Worm (Caenorhabditis elegans) whole organism, L4 larva: ENCODE measurements around the gene K02E11.6.
"Not testable (repeated sequence)": the region's sequence is repeated elsewhere in the genome, so short reads cannot be mapped to it uniquely, and the experiment has no call there.

Experiments
- F10B5.3 ChIP-seq: sonication (generic microtip); optimal IDR thresholded peaks from 2 replicates; lab custom pipeline; 2016; ENCODE audit warnings: mild to moderate bottlenecking, missing genetic modification characterization, missing compliant biosample characterization
- F44E2.7 ChIP-seq: fragments of 200-800 bp; sonication (Bioruptor generic); IDR thresholded peaks from 2 replicates; pipeline ENCODE4 v2.1.2; 2022; ENCODE audit warnings: missing genetic modification characterization, missing compliant biosample characterization
- T20F7.1 ChIP-seq: fragments of 200-800 bp; sonication (Bioruptor generic); optimal IDR thresholded peaks from 2 replicates; lab custom pipeline; 2018; ENCODE audit warnings: mild to moderate bottlenecking, missing genetic modification characterization, missing compliant biosample characterization
- Y105C5A.15 ChIP-seq: fragments of 200-800 bp; sonication (Bioruptor generic); IDR thresholded peaks from 2 replicates; pipeline ENCODE4 v1.3.6; 2022; ENCODE audit warnings: missing genetic modification characterization, missing compliant biosample characterization
- aha-1 ChIP-seq: fragments of 150-350 bp; peaks from one replicate; lab custom pipeline; 2014; ENCODE audit warnings: missing biosample characterization, missing genetic modification characterization
- arid-1 ChIP-seq: fragments of 200-800 bp; sonication (Bioruptor generic); conservative IDR thresholded peaks from 2 replicates; pipeline ENCODE4 v1.3.6; 2022; ENCODE audit warnings: missing genetic modification reagents, missing genetic modification characterization, missing compliant biosample characterization
- ceh-20 ChIP-seq: fragments of 200-800 bp; sonication (Bioruptor generic); IDR thresholded peaks from 2 replicates; pipeline ENCODE4 v1.3.6; 2022; ENCODE audit warnings: missing genetic modification reagents, missing genetic modification characterization, missing compliant biosample characterization
- ceh-32 ChIP-seq: sonication (generic microtip); optimal IDR thresholded peaks from 2 replicates; lab custom pipeline; 2016; ENCODE audit warnings: mild to moderate bottlenecking, missing genetic modification characterization, missing compliant biosample characterization; ENCODE audit not compliant: poor library complexity
- ceh-82 ChIP-seq: sonication (generic microtip); optimal IDR thresholded peaks from 2 replicates; lab custom pipeline; 2017; ENCODE audit warnings: missing biosample characterization, missing genetic modification characterization
- cey-2 ChIP-seq: sonication (generic microtip); optimal IDR thresholded peaks from 3 replicates; lab custom pipeline; 2017; ENCODE audit warnings: missing genetic modification characterization, mild to moderate bottlenecking, missing compliant biosample characterization, antibody characterized with exemption, borderline replicate concordance; ENCODE audit not compliant: insufficient read depth
- ctbp-1 ChIP-seq: fragments of 200-800 bp; sonication (Bioruptor generic); IDR thresholded peaks from 2 replicates; pipeline ENCODE4 v1.3.6; 2022; ENCODE audit warnings: missing genetic modification reagents, missing genetic modification characterization, missing compliant biosample characterization
- dmd-6 ChIP-seq: fragments of 200-800 bp; sonication (Bioruptor generic); IDR thresholded peaks from 2 replicates; pipeline ENCODE4 v1.3.6; 2022; ENCODE audit warnings: missing genetic modification reagents, missing genetic modification characterization, missing compliant biosample characterization
- dmd-9 ChIP-seq: fragments of 200-800 bp; sonication (Bioruptor generic); IDR thresholded peaks from 2 replicates; pipeline ENCODE4 v1.3.6; 2022; ENCODE audit warnings: missing genetic modification reagents, missing genetic modification characterization, missing compliant biosample characterization
- fkh-10 ChIP-seq: fragments of 150-350 bp; optimal IDR thresholded peaks from 2 replicates; lab custom pipeline; 2014; ENCODE audit warnings: missing biosample characterization, missing genetic modification reagents, missing genetic modification characterization
- hlh-11 ChIP-seq: fragments of 200-800 bp; sonication (Bioruptor generic); optimal IDR thresholded peaks from 2 replicates; lab custom pipeline; 2018; ENCODE audit warnings: mild to moderate bottlenecking, missing genetic modification characterization, missing compliant biosample characterization
- hlh-30 ChIP-seq: sonication (generic microtip); optimal IDR thresholded peaks from 2 replicates; lab custom pipeline; 2017; ENCODE audit warnings: antibody characterized with exemption, mild to moderate bottlenecking, missing genetic modification characterization, missing compliant biosample characterization; ENCODE audit not compliant: insufficient read depth
- lim-7 ChIP-seq: fragments of 200-800 bp; sonication (Bioruptor generic); IDR thresholded peaks from 2 replicates; pipeline ENCODE4 v1.3.6; 2022; ENCODE audit warnings: missing genetic modification characterization, missing compliant biosample characterization
- lin-1 ChIP-seq: fragments of 200-800 bp; sonication (Bioruptor generic); IDR thresholded peaks from 2 replicates; pipeline ENCODE4 v1.3.6; 2022; ENCODE audit warnings: missing genetic modification reagents, missing genetic modification characterization, missing compliant biosample characterization
- lin-38 ChIP-seq: fragments of 200-800 bp; sonication (Bioruptor generic); IDR thresholded peaks from 2 replicates; pipeline ENCODE4 v1.3.6; 2022; ENCODE audit warnings: missing genetic modification reagents, missing genetic modification characterization, missing compliant biosample characterization
- lir-3 ChIP-seq: sonication (generic microtip); optimal IDR thresholded peaks from 2 replicates; lab custom pipeline; 2016; ENCODE audit warnings: mild to moderate bottlenecking, missing genetic modification characterization, missing compliant biosample characterization
- mdl-1 ChIP-seq, 2 experiments: fragments of 150-350 bp in 1 of 2; sonication (generic microtip) in 1 of 2; optimal IDR thresholded peaks; 2 replicates each; lab custom pipeline; 2014 to 2017; ENCODE audit warnings: missing biosample characterization in 2 of 2, missing genetic modification characterization in 2 of 2
- mxl-2 ChIP-seq: fragments of 200-800 bp; sonication (Bioruptor generic); conservative IDR thresholded peaks from 2 replicates; pipeline ENCODE4 v1.3.6; 2022; ENCODE audit warnings: missing genetic modification reagents, missing genetic modification characterization, missing compliant biosample characterization
- mxl-3 ChIP-seq: fragments of 200-800 bp; sonication (Bioruptor generic); optimal IDR thresholded peaks from 2 replicates; lab custom pipeline; 2018; ENCODE audit warnings: mild to moderate bottlenecking, missing genetic modification characterization, missing compliant biosample characterization
- nhr-28 ChIP-seq: fragments of 150-350 bp; optimal IDR thresholded peaks from 2 replicates; lab custom pipeline; 2014; ENCODE audit warnings: missing biosample characterization, missing genetic modification characterization
- nhr-48 ChIP-seq: sonication (generic microtip); optimal IDR thresholded peaks from 2 replicates; lab custom pipeline; 2016; ENCODE audit warnings: mild to moderate bottlenecking, missing genetic modification characterization, missing compliant biosample characterization
- nhr-6 ChIP-seq: fragments of 150-350 bp; optimal IDR thresholded peaks from 2 replicates; lab custom pipeline; 2014; ENCODE audit warnings: missing biosample characterization, missing genetic modification characterization
- nhr-77 ChIP-seq: fragments of 150-350 bp; optimal IDR thresholded peaks from 2 replicates; lab custom pipeline; 2014; ENCODE audit warnings: missing biosample characterization, missing genetic modification characterization
- php-3 ChIP-seq: fragments of 200-800 bp; sonication (Bioruptor generic); IDR thresholded peaks from 2 replicates; pipeline ENCODE4 v1.3.6; 2022; ENCODE audit warnings: missing genetic modification reagents, missing genetic modification characterization, missing compliant biosample characterization
- pqm-1 ChIP-seq: sonication (generic microtip); optimal IDR thresholded peaks from 2 replicates; lab custom pipeline; 2017; ENCODE audit warnings: missing biosample characterization, missing genetic modification characterization
- set-16 ChIP-seq: fragments of 200-800 bp; sonication (Bioruptor generic); IDR thresholded peaks from 2 replicates; pipeline ENCODE4 v1.3.6; 2022; ENCODE audit warnings: missing genetic modification reagents, missing genetic modification characterization, missing compliant biosample characterization
- snpc-1.2 ChIP-seq: fragments of 200-800 bp; sonication (Bioruptor generic); IDR thresholded peaks from 2 replicates; pipeline ENCODE4 v1.3.6; 2022; ENCODE audit warnings: missing genetic modification reagents, missing genetic modification characterization, missing compliant biosample characterization
- unc-39 ChIP-seq: sonication (generic microtip); optimal IDR thresholded peaks from 2 replicates; lab custom pipeline; 2017; ENCODE audit warnings: missing biosample characterization, missing genetic modification characterization
- unc-62 ChIP-seq, 3 experiments: fragments of 150-350 bp in 1 of 3; sonication (generic microtip); optimal IDR thresholded peaks in 2 of 3; peaks in 1 of 3; 1 replicate in 1 of 3; 2 replicates in 2 of 3; lab custom pipeline; 2014 to 2017; ENCODE audit warnings: missing biosample characterization in 3 of 3, missing genetic modification characterization in 3 of 3, missing genetic modification reagents in 3 of 3, missing genotype in 1 of 3
- vab-7 ChIP-seq: fragments of 200-800 bp; sonication (Bioruptor generic); IDR thresholded peaks from 2 replicates; pipeline ENCODE4 v1.3.6; 2022; ENCODE audit warnings: missing genetic modification reagents, missing genetic modification characterization, missing compliant biosample characterization

The K02E11.6 gene

ce11 chrV:14200086-14200485 is 48.5 kb upstream of the K02E11.6 start (continued):
- TF ChIP-seq ceh-32 (no peak), Y105C5A.15 (GFP tag; lab: Robert Waterston, UW) (no peak), ceh-82 (tag; lab: Kevin White, UChicago) (no peak), vab-7 (GFP tag; lab: Robert Waterston, UW) (peak; percentile 47; the same call in 1 of the 2 replicates), snpc-1.2 (GFP tag; lab: Robert Waterston, UW) (no peak), nhr-6 (tag; lab: Kevin White, UChicago) (peak; percentile 98), cey-2 (peak; percentile 11), lim-7 (GFP tag; lab: Robert Waterston, UW) (0 out of 2 replicates have a peak, but pooled peaks have one; percentile 29)

- peak; percentile 57; the same call in 1 of the 2 replicates for TF ChIP-seq php-3
- peak; percentile 49 for TF ChIP-seq dmd-6 (GFP tag; lab: Robert Waterston, UW)
- peak; percentile 20; the same call in 1 of the 2 replicates for TF ChIP-seq set-16
- peak; percentile 69 for TF ChIP-seq lin-38
- TF ChIP-seq mxl-2: 0 out of 2 replicates have a peak, but pooled peaks have one; percentile 11
- peak; percentile 56; the same call in 1 of the 2 replicates for TF ChIP-seq ceh-20
Measured at ce11 chrV:14203809-14204208, 44.8 kb upstream of the K02E11.6 start.

- TF ChIP-seq mdl-1 (tag; optimal IDR thresholded peaks at IDR 0.05; lab: Kevin White, UChicago); unc-39 (tag; lab: Kevin White, UChicago); lin-1 (GFP tag; lab: Robert Waterston, UW): not testable (repeated sequence)
Measured at ce11 chrV:14205214-14205613, 43.4 kb upstream of the K02E11.6 start, which contains the start of gene T16A9.3. T16A9.3 (plus strand) TSS chrV:14205514.

- no peak for TF ChIP-seq F44E2.7 (GFP tag; lab: Robert Waterston, UW)
Measured at ce11 chrV:14210743-14211142, 37.9 kb upstream of the K02E11.6 start, which contains the start of gene str-230. str-230 (minus strand) TSS chrV:14210843.

ce11 chrV:14212813-14213212 is 35.8 kb upstream of the K02E11.6 start:
- TF ChIP-seq aha-1 (tag; lab: Kevin White, UChicago): no peak
- TF ChIP-seq fkh-10 (GFP tag; lab: Kevin White, UChicago): no peak
- TF ChIP-seq nhr-77 (tag; lab: Kevin White, UChicago): peak; percentile 74
- peak; percentile 34; the same call in 1 of the 2 replicates for TF ChIP-seq lin-1 (GFP tag; lab: Robert Waterston, UW)
- TF ChIP-seq set-16: no peak
- TF ChIP-seq arid-1 (GFP tag; lab: Robert Waterston, UW): no peak
- TF ChIP-seq T20F7.1: peak; percentile 42
- TF ChIP-seq lir-3 (tag; lab: Kevin White, UChicago): no peak
- TF ChIP-seq ctbp-1 (GFP tag; lab: Robert Waterston, UW): no peak
- peak; percentile 66 for TF ChIP-seq nhr-48 (tag; lab: Kevin White, UChicago)
- peak; percentile 76 for TF ChIP-seq hlh-11 (tag; lab: Kevin White, UChicago)
- TF ChIP-seq dmd-9 (GFP tag; lab: Robert Waterston, UW): no peak
- peak in 1 of 2 experiments; percentile 99 for TF ChIP-seq unc-62 (GFP tag; optimal IDR thresholded peaks at IDR 0.05 in 1 of 2; lab: Kevin White, UChicago)
- no peak for TF ChIP-seq unc-62 (tag; optimal IDR thresholded peaks at IDR 0.05; lab: Kevin White, UChicago)
- TF ChIP-seq mdl-1 (tag; optimal IDR thresholded peaks at IDR 0.05; lab: Kevin White, UChicago): peak in 1 of 2 experiments; percentile 81
- peak; percentile 70 for TF ChIP-seq pqm-1 (tag; lab: Kevin White, UChicago)
- peak; percentile 83 for TF ChIP-seq hlh-30
- TF ChIP-seq mxl-3 (GFP tag; lab: Kevin White, UChicago): peak; percentile 83
- TF ChIP-seq dmd-6 (GFP tag; lab: Robert Waterston, UW): peak; percentile 60
- TF ChIP-seq nhr-28 (tag; lab: Kevin White, UChicago): peak; percentile 93
- no peak for TF ChIP-seq ceh-20
- TF ChIP-seq F10B5.3 (tag; lab: Kevin White, UChicago): no peak
